Worm (Caenorhabditis elegans) whole organism, late embryonic: Measurements from ENCODE around the gene clec-47.

Experiments
- fkh-10 ChIP-seq: fragments of 150-350 bp; optimal IDR thresholded peaks from 2 replicates; lab custom pipeline; 2014; ENCODE audit warnings: missing biosample characterization, missing genetic modification reagents, missing genetic modification characterization
- lin-11 ChIP-seq: fragments of 200-800 bp; sonication (Bioruptor generic); optimal IDR thresholded peaks from 2 replicates; lab custom pipeline; 2018; ENCODE audit warnings: mild to moderate bottlenecking, missing genetic modification characterization, missing compliant biosample characterization
- tbx-2 ChIP-seq: sonication (generic microtip); optimal IDR thresholded peaks from 2 replicates; lab custom pipeline; 2016; ENCODE audit warnings: missing genetic modification characterization, missing compliant biosample characterization

DNA sequence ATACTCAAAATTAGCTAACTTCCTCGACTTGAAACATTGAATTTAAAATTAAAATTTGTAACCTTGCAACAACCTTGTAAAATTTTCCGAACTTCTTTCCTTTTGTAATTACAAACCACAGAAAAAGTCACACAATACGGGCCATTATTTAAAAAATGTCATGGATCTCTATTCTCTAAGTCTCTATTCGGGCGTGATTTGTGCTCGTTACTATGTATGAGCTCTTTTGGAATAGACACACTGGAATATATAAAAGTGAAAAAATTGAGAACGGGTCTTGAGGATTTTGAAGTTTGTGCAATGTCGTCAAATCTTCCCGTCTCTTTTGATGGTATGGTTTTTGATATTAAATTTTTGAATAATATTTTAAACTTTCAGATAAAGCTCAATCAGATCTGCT lies 47.6 kb upstream of the clec-47 start, which contains the start of gene srr-7:
- TF ChIP-seq tbx-2, result no peak
- TF ChIP-seq lin-11 (tag; lab: Kevin White, UChicago), result no peak
- no peak for TF ChIP-seq fkh-10 (GFP tag; lab: Kevin White, UChicago)
